Fruit fly (Drosophila melanogaster): ENCODE measurements around the gene CG5250.

Gene CG5250

dm6 chr3R:19211778-19212177 lies 17.3 kb downstream of the CG5250 start, which contains the start of gene cry (continued):
- no peak for TF ChIP-seq her (GFP tag; optimal IDR thresholded peaks at IDR 0.05)
- TF ChIP-seq CG16813 (GFP tag; IDR thresholded peaks at IDR 0.05; ENCODE audit: partially characterized antibody), result no peak
- TF ChIP-seq Mrtf (GFP tag; IDR thresholded peaks at IDR 0.05), result no peak
- no peak for TF ChIP-seq CG17186 (GFP tag; optimal IDR thresholded peaks at IDR 0.05)
- TF ChIP-seq CG13296 (GFP tag; optimal IDR thresholded peaks at IDR 0.05), result no peak
- TF ChIP-seq Meics (GFP tag; optimal IDR thresholded peaks at IDR 0.05), result peak; percentile 36
- no peak for TF ChIP-seq Oaz (GFP tag; IDR thresholded peaks at IDR 0.05)
- TF ChIP-seq Mes4 (GFP tag; optimal IDR thresholded peaks at IDR 0.05), result no peak
- TF ChIP-seq CG6689 (GFP tag; IDR thresholded peaks at IDR 0.05), result peak; percentile 56; the same call in 1 of the 2 replicates
- no peak for TF ChIP-seq fru (optimal IDR thresholded peaks at IDR 0.05)
- peak; percentile 80 for TF ChIP-seq dmrt99B (tag; optimal IDR thresholded peaks at IDR 0.05)
- TF ChIP-seq Rfx (GFP tag; IDR thresholded peaks at IDR 0.05), result no peak
- peak; percentile 56 for TF ChIP-seq az2 (GFP tag; optimal IDR thresholded peaks at IDR 0.05)
- no peak for TF ChIP-seq CG4404 (GFP tag; IDR thresholded peaks at IDR 0.05)
- TF ChIP-seq btn (GFP tag; optimal IDR thresholded peaks at IDR 0.05), result no peak
- no peak for TF ChIP-seq unc-4 (GFP tag; IDR thresholded peaks at IDR 0.05; ENCODE audit: partially characterized antibody)
- no peak for TF ChIP-seq Dll (GFP tag; IDR thresholded peaks at IDR 0.05; ENCODE audit: partially characterized antibody)
- TF ChIP-seq CG13894 (tag; optimal IDR thresholded peaks at IDR 0.05), result no peak
- peak; percentile 53 for TF ChIP-seq CG10267 (tag; optimal IDR thresholded peaks at IDR 0.05)
- no peak for TF ChIP-seq CG10462 (GFP tag; optimal IDR thresholded peaks at IDR 0.05)
- TF ChIP-seq abd-A (tag; optimal IDR thresholded peaks at IDR 0.05), result no peak
- no peak; the same call in 2 of the 3 replicates for TF ChIP-seq B-H1 (GFP tag; IDR thresholded peaks at IDR 0.05)
- TF ChIP-seq CG2116 (GFP tag; optimal IDR thresholded peaks at IDR 0.05), result no peak
- TF ChIP-seq Antp (GFP tag; optimal IDR thresholded peaks at IDR 0.05), result no peak
- no peak for TF ChIP-seq Hmx (GFP tag; optimal IDR thresholded peaks at IDR 0.05)
- TF ChIP-seq hbn (GFP tag; IDR thresholded peaks at IDR 0.05; ENCODE audit: partially characterized antibody), result no peak
- TF ChIP-seq CG8765 (GFP tag; IDR thresholded peaks at IDR 0.05), result no peak
- no peak for TF ChIP-seq Scr (GFP tag; IDR thresholded peaks at IDR 0.05; ENCODE audit: partially characterized antibody)
- TF ChIP-seq D19A (tag; optimal IDR thresholded peaks at IDR 0.05), result peak; percentile 62
- no peak for TF ChIP-seq cad (GFP tag; optimal IDR thresholded peaks at IDR 0.05)
- no peak for TF ChIP-seq Kr (GFP tag; optimal IDR thresholded peaks at IDR 0.05)
- TF ChIP-seq nerfin-2 (GFP tag; IDR thresholded peaks at IDR 0.05; ENCODE audit: partially characterized antibody), result no peak
- TF ChIP-seq ssp (GFP tag; IDR thresholded peaks at IDR 0.05), result peak; percentile 10; the same call in 1 of the 2 replicates
- no peak for TF ChIP-seq CG12769 (tag; optimal IDR thresholded peaks at IDR 0.05)
- peak; percentile 8 for TF ChIP-seq CG12104 (GFP tag; optimal IDR thresholded peaks at IDR 0.05)
- no peak for TF ChIP-seq kay (GFP tag; optimal IDR thresholded peaks at IDR 0.05)
- no peak for TF ChIP-seq pros (GFP tag; optimal IDR thresholded peaks at IDR 0.05)
- no peak for TF ChIP-seq Lpt (GFP tag; optimal IDR thresholded peaks at IDR 0.05)
- no peak for TF ChIP-seq br (optimal IDR thresholded peaks at IDR 0.05)
- TF ChIP-seq CG14965 (GFP tag; optimal IDR thresholded peaks at IDR 0.05; ENCODE audit: borderline replicate concordance), result no peak
- no peak for TF ChIP-seq pnt (GFP tag; optimal IDR thresholded peaks at IDR 0.05)
- TF ChIP-seq Adf1 (GFP tag; IDR thresholded peaks at IDR 0.05), result no peak
- no peak for TF ChIP-seq CG6813 (GFP tag; optimal IDR thresholded peaks at IDR 0.05)
- TF ChIP-seq CG16863 (GFP tag; optimal IDR thresholded peaks at IDR 0.05), result no peak
- peak; percentile 65 for TF ChIP-seq lmd (GFP tag; IDR thresholded peaks at IDR 0.05)
- no peak for TF ChIP-seq CG7786 (GFP tag; optimal IDR thresholded peaks at IDR 0.05)
- no peak for TF ChIP-seq oc (tag; optimal IDR thresholded peaks at IDR 0.05)
- no peak for TF ChIP-seq CG14860 (GFP tag; IDR thresholded peaks at IDR 0.05; ENCODE audit: partially characterized antibody)
- no peak for TF ChIP-seq CrebB (tag; optimal IDR thresholded peaks at IDR 0.05)
- TF ChIP-seq CG12659 (GFP tag; optimal IDR thresholded peaks at IDR 0.05), result peak; percentile 24
- TF ChIP-seq gsb-n (tag; optimal IDR thresholded peaks at IDR 0.05), result peak; percentile 40
- TF ChIP-seq CG3847 (GFP tag; IDR thresholded peaks at IDR 0.05), result 0 out of 2 replicates have a peak, but pooled peaks have one; percentile 11
